Fruit fly (Drosophila melanogaster): ENCODE measurements around the gene CG4835.
A peak's percentile ranks its signal among the peaks of the same experiment; 100 is the strongest.

CG4835 gene

dm6 chr3L:5511959-5512358 is 32.4 kb downstream of the CG4835 start (continued):
- TF ChIP-seq D (optimal IDR thresholded peaks at IDR 0.05): no peak
- peak; percentile 65 for TF ChIP-seq D (GFP tag; optimal IDR thresholded peaks at IDR 0.05)
- peak; percentile 35 for TF ChIP-seq psq (GFP tag; optimal IDR thresholded peaks at IDR 0.05)
- peak; percentile 66 for TF ChIP-seq CG9437 (GFP tag; optimal IDR thresholded peaks at IDR 0.05)
- peak; percentile 85 for TF ChIP-seq CG12391 (tag; optimal IDR thresholded peaks at IDR 0.05)
- TF ChIP-seq dimm (GFP tag; IDR thresholded peaks at IDR 0.05): peak; percentile 68
- TF ChIP-seq CG3065 (GFP tag; optimal IDR thresholded peaks at IDR 0.05): peak; percentile 89
- TF ChIP-seq Kr (GFP tag; optimal IDR thresholded peaks at IDR 0.05): no peak
- peak; percentile 51 for TF ChIP-seq fd96Cb (tag; optimal IDR thresholded peaks at IDR 0.05)
- TF ChIP-seq sim (GFP tag; IDR thresholded peaks at IDR 0.05): 0 out of 2 replicates have a peak, but pooled peaks have one; percentile 18
- peak; percentile 100 for TF ChIP-seq Blimp-1 (GFP tag; optimal IDR thresholded peaks at IDR 0.05)
- peak; percentile 59 for TF ChIP-seq CG1647 (GFP tag; optimal IDR thresholded peaks at IDR 0.05)
- TF ChIP-seq CG11247 (GFP tag; IDR thresholded peaks at IDR 0.05): peak; percentile 86
- no peak for TF ChIP-seq Gug (GFP tag; IDR thresholded peaks at IDR 0.05)
- no peak for TF ChIP-seq Drgx (GFP tag; IDR thresholded peaks at IDR 0.05)
- TF ChIP-seq oc (tag; optimal IDR thresholded peaks at IDR 0.05): peak; percentile 87
- TF ChIP-seq CG8281 (tag; optimal IDR thresholded peaks at IDR 0.05): peak; percentile 49
- TF ChIP-seq ken (GFP tag; IDR thresholded peaks at IDR 0.05): peak; percentile 83
- TF ChIP-seq NK7.1 (GFP tag; optimal IDR thresholded peaks at IDR 0.05): peak; percentile 81
- no peak for TF ChIP-seq tll (GFP tag; optimal IDR thresholded peaks at IDR 0.05)
- peak; percentile 87 for TF ChIP-seq CTCF (GFP tag; optimal IDR thresholded peaks at IDR 0.05)
- peak; percentile 64 for TF ChIP-seq CG10267 (tag; optimal IDR thresholded peaks at IDR 0.05)
- TF ChIP-seq CG8388 (GFP tag; optimal IDR thresholded peaks at IDR 0.05): peak; percentile 82
- TF ChIP-seq CG7786 (GFP tag; optimal IDR thresholded peaks at IDR 0.05): peak; percentile 62
- peak; percentile 63 for TF ChIP-seq pum (GFP tag; optimal IDR thresholded peaks at IDR 0.05)
- TF ChIP-seq CG16815 (GFP tag; optimal IDR thresholded peaks at IDR 0.05): peak; percentile 26
- no peak; the same call in 1 of the 2 replicates for TF ChIP-seq danr (GFP tag; IDR thresholded peaks at IDR 0.05)
- TF ChIP-seq CG3847 (GFP tag; IDR thresholded peaks at IDR 0.05): peak; percentile 82
- peak; percentile 83 for TF ChIP-seq CG7839 (tag; optimal IDR thresholded peaks at IDR 0.05)
- peak; percentile 64 for TF ChIP-seq Bgb (GFP tag; IDR thresholded peaks at IDR 0.05; ENCODE audit: partially characterized antibody)
- no peak for TF ChIP-seq jigr1 (GFP tag; IDR thresholded peaks at IDR 0.05)
- TF ChIP-seq row (GFP tag; IDR thresholded peaks at IDR 0.05): peak; percentile 65; the same call in 1 of the 3 replicates
- peak; percentile 76 for TF ChIP-seq Optix (GFP tag; IDR thresholded peaks at IDR 0.05)
- TF ChIP-seq toy (GFP tag; IDR thresholded peaks at IDR 0.05): peak; percentile 65; the same call in 1 of the 2 replicates
- TF ChIP-seq CG6813 (GFP tag; optimal IDR thresholded peaks at IDR 0.05): peak; percentile 94
- peak; percentile 83 for TF ChIP-seq CG17328 (GFP tag; IDR thresholded peaks at IDR 0.05)
- peak; percentile 77 for TF ChIP-seq D19B (GFP tag; optimal IDR thresholded peaks at IDR 0.05)
- TF ChIP-seq CG17361 (GFP tag; IDR thresholded peaks at IDR 0.05): no peak; the same call in 2 of the 3 replicates
- peak; percentile 67 for TF ChIP-seq CG14965 (GFP tag; optimal IDR thresholded peaks at IDR 0.05; ENCODE audit: borderline replicate concordance)
- TF ChIP-seq HLH54F (GFP tag; optimal IDR thresholded peaks at IDR 0.05): peak; percentile 81
- peak; percentile 50; the same call in 1 of the 2 replicates for TF ChIP-seq cas (GFP tag; IDR thresholded peaks at IDR 0.05)
- no peak for TF ChIP-seq Eip74EF (GFP tag; optimal IDR thresholded peaks at IDR 0.05)
- peak; percentile 71 for TF ChIP-seq nmo (GFP tag; optimal IDR thresholded peaks at IDR 0.05)
- TF ChIP-seq ATbp (GFP tag; optimal IDR thresholded peaks at IDR 0.05): peak; percentile 92
- TF ChIP-seq CG10366 (GFP tag; IDR thresholded peaks at IDR 0.05): peak; percentile 81
- peak; percentile 90 for TF ChIP-seq Mes4 (GFP tag; optimal IDR thresholded peaks at IDR 0.05)
- no peak for TF ChIP-seq CG1832 (GFP tag; optimal IDR thresholded peaks at IDR 0.05)
- peak; percentile 89 for TF ChIP-seq her (GFP tag; optimal IDR thresholded peaks at IDR 0.05)
- TF ChIP-seq vnd (GFP tag; IDR thresholded peaks at IDR 0.05; ENCODE audit: partially characterized antibody): no peak
- TF ChIP-seq CG17359 (tag; optimal IDR thresholded peaks at IDR 0.05): peak; percentile 85
- TF ChIP-seq lmd (GFP tag; IDR thresholded peaks at IDR 0.05): peak; percentile 69; the same call in 1 of the 2 replicates

Data from whole organism, embryonic.